Fruit fly (Drosophila melanogaster): ENCODE measurements around the gene GIIIspla2.

- TF ChIP-seq toe (GFP tag; optimal IDR thresholded peaks at IDR 0.05) (no peak), Clk (GFP tag; optimal IDR thresholded peaks at IDR 0.05) (no peak), Crg-1 (GFP tag; optimal IDR thresholded peaks at IDR 0.05) (no peak), kay (GFP tag; ENCODE audit: borderline replicate concordance) (no peak), CG12768 (GFP tag; optimal IDR thresholded peaks at IDR 0.05) (no peak), Hr96 (GFP tag; optimal IDR thresholded peaks at IDR 0.05) (no peak), cic (GFP tag; optimal IDR thresholded peaks at IDR 0.05) (no peak), cnc (optimal IDR thresholded peaks at IDR 0.05) (no peak), CG5204 (GFP tag; optimal IDR thresholded peaks at IDR 0.05) (no peak), bab1 (GFP tag; optimal IDR thresholded peaks at IDR 0.05) (no peak), CG33017 (tag; optimal IDR thresholded peaks at IDR 0.05) (no peak)
Measured at dm6 chrX:8148556-8148955, 8.9 kb upstream of the GIIIspla2 start, which contains the start of gene CG10959.
